ENCODE assay signal across 2 fruit fly cellular contexts in genomic region chrX:7086539-7086938, dm6.
A peak's percentile ranks its signal among the peaks of the same experiment; 100 is the strongest.
TF ChIP-seq lines count a peak whose summit lies in the region.

No protein-coding gene starts in this region.

TF ChIP-seq in whole organism, embryonic, 481 proteins besides CTCF, POLR2A, EP300 and RAD21 (continued from another document and continues in another):
- TF ChIP-seq Dad (GFP tag; optimal IDR thresholded peaks at IDR 0.05; lab: Kevin White, UChicago) (no peak), CG30020 (tag; optimal IDR thresholded peaks at IDR 0.05; lab: Kevin White, UChicago) (no peak), yki (optimal IDR thresholded peaks at IDR 0.05; lab: Kevin White, UChicago) (no peak), CG15601 (tag; optimal IDR thresholded peaks at IDR 0.05; lab: Kevin White, UChicago) (no peak), CG2129 (GFP tag; IDR thresholded peaks at IDR 0.05; lab: Robert Waterston, UW; ENCODE audit: partially characterized antibody) (no peak), kni (GFP tag; optimal IDR thresholded peaks at IDR 0.05; lab: Kevin White, UChicago) (no peak), lilli (GFP tag; optimal IDR thresholded peaks at IDR 0.05; lab: Kevin White, UChicago) (peak; percentile 48), CG12299 (tag; optimal IDR thresholded peaks at IDR 0.05; lab: Kevin White, UChicago) (no peak), CG6791 (GFP tag; IDR thresholded peaks at IDR 0.05; lab: Robert Waterston, UW; ENCODE audit: partially characterized antibody) (no peak), en (GFP tag; optimal IDR thresholded peaks at IDR 0.05; lab: Kevin White, UChicago) (peak; percentile 3), tin (GFP tag; optimal IDR thresholded peaks at IDR 0.05; lab: Kevin White, UChicago) (peak; percentile 13), Asciz (GFP tag; optimal IDR thresholded peaks at IDR 0.05; lab: Kevin White, UChicago) (no peak), Jarid2 (GFP tag; optimal IDR thresholded peaks at IDR 0.05; lab: Kevin White, UChicago) (no peak), dpn (GFP tag; optimal IDR thresholded peaks at IDR 0.05; lab: Kevin White, UChicago) (peak; percentile 28 to 40), MTF-1 (GFP tag; optimal IDR thresholded peaks at IDR 0.05; lab: Kevin White, UChicago; ENCODE audit: borderline replicate concordance) (no peak), cad (GFP tag; optimal IDR thresholded peaks at IDR 0.05; lab: Kevin White, UChicago) (no peak), CG9817 (tag; optimal IDR thresholded peaks at IDR 0.05; lab: Kevin White, UChicago) (no peak), az2 (GFP tag; optimal IDR thresholded peaks at IDR 0.05; lab: Kevin White, UChicago) (no peak), MESR4 (GFP tag; optimal IDR thresholded peaks at IDR 0.05; lab: Kevin White, UChicago) (no peak), CG1792 (GFP tag; optimal IDR thresholded peaks at IDR 0.05; lab: Kevin White, UChicago) (no peak), onecut (GFP tag; IDR thresholded peaks at IDR 0.05; lab: Robert Waterston, UW) (no peak), nerfin-2 (GFP tag; IDR thresholded peaks at IDR 0.05; lab: Robert Waterston, UW; ENCODE audit: partially characterized antibody) (no peak), psq (GFP tag; optimal IDR thresholded peaks at IDR 0.05; lab: Kevin White, UChicago) (no peak), HLH4C (GFP tag; IDR thresholded peaks at IDR 0.05; lab: Robert Waterston, UW; ENCODE audit: partially characterized antibody) (no peak), lov (optimal IDR thresholded peaks at IDR 0.05; lab: Kevin White, UChicago) (no peak), lov (GFP tag; IDR thresholded peaks at IDR 0.05; lab: Robert Waterston, UW) (no peak), tap (tag; optimal IDR thresholded peaks at IDR 0.05; lab: Kevin White, UChicago) (no peak), H15 (GFP tag; IDR thresholded peaks at IDR 0.05; lab: Robert Waterston, UW) (no peak), Ets97D (GFP tag; optimal IDR thresholded peaks at IDR 0.05; lab: Kevin White, UChicago) (no peak), Awh (GFP tag; IDR thresholded peaks at IDR 0.05; lab: Robert Waterston, UW) (no peak), Tbp (GFP tag; optimal IDR thresholded peaks at IDR 0.05; lab: Kevin White, UChicago) (no peak), CG12391 (tag; optimal IDR thresholded peaks at IDR 0.05; lab: Kevin White, UChicago) (peak; percentile 5), Scr (GFP tag; IDR thresholded peaks at IDR 0.05; lab: Robert Waterston, UW; ENCODE audit: partially characterized antibody) (no peak), CG6854 (GFP tag; optimal IDR thresholded peaks at IDR 0.05; lab: Kevin White, UChicago) (no peak), Dp (GFP tag; optimal IDR thresholded peaks at IDR 0.05; lab: Kevin White, UChicago) (no peak), peb (GFP tag; IDR thresholded peaks at IDR 0.05; lab: Robert Waterston, UW) (no peak), NC2β (GFP tag; optimal IDR thresholded peaks at IDR 0.05; lab: Kevin White, UChicago) (no peak), Xrp1 (GFP tag; IDR thresholded peaks at IDR 0.05; lab: Robert Waterston, UW) (peak; percentile 43; the same call in 1 of the 2 replicates), CG14860 (GFP tag; IDR thresholded peaks at IDR 0.05; lab: Robert Waterston, UW; ENCODE audit: partially characterized antibody) (no peak), Rfx (GFP tag; IDR thresholded peaks at IDR 0.05; lab: Robert Waterston, UW) (no peak), NFAT (GFP tag; IDR thresholded peaks at IDR 0.05; lab: Robert Waterston, UW) (no peak), ci (GFP tag; IDR thresholded peaks at IDR 0.05; lab: Robert Waterston, UW) (no peak), seq (GFP tag; IDR thresholded peaks at IDR 0.05; lab: Robert Waterston, UW) (no peak), CG7372 (GFP tag; IDR thresholded peaks at IDR 0.05; lab: Robert Waterston, UW) (0 out of 2 replicates have a peak, but pooled peaks have one; percentile 19), CG8089 (GFP tag; optimal IDR thresholded peaks at IDR 0.05; lab: Kevin White, UChicago) (no peak), Aef1 (GFP tag; IDR thresholded peaks at IDR 0.05; lab: Robert Waterston, UW) (no peak), esg (GFP tag; conservative IDR thresholded peaks at IDR 0.05; lab: Robert Waterston, UW) (no peak; the same call in 1 of the 2 replicates), chn (GFP tag; optimal IDR thresholded peaks at IDR 0.05; lab: Kevin White, UChicago) (no peak), otp (GFP tag; IDR thresholded peaks at IDR 0.05; lab: Robert Waterston, UW) (no peak), Sry-β (GFP tag; optimal IDR thresholded peaks at IDR 0.05; lab: Kevin White, UChicago) (no peak), dysf (GFP tag; IDR thresholded peaks at IDR 0.05; lab: Robert Waterston, UW) (peak; percentile 35; the same call in 1 of the 3 replicates), br (optimal IDR thresholded peaks at IDR 0.05; lab: Kevin White, UChicago) (no peak), Antp (GFP tag; optimal IDR thresholded peaks at IDR 0.05; lab: Kevin White, UChicago) (no peak), Six4 (GFP tag; optimal IDR thresholded peaks at IDR 0.05; lab: Kevin White, UChicago) (no peak), vnd (GFP tag; IDR thresholded peaks at IDR 0.05; lab: Robert Waterston, UW; ENCODE audit: partially characterized antibody) (no peak), B-H1 (GFP tag; IDR thresholded peaks at IDR 0.05; lab: Robert Waterston, UW) (peak; percentile 44; the same call in 2 of the 3 replicates), Opbp (GFP tag; IDR thresholded peaks at IDR 0.05; lab: Robert Waterston, UW; ENCODE audit: partially characterized antibody) (no peak), CG34376 (GFP tag; optimal IDR thresholded peaks at IDR 0.05; lab: Kevin White, UChicago) (no peak), CG6683 (GFP tag; optimal IDR thresholded peaks at IDR 0.05; lab: Kevin White, UChicago) (no peak), Nf-YB (GFP tag; optimal IDR thresholded peaks at IDR 0.05; lab: Kevin White, UChicago) (no peak), CG12104 (GFP tag; optimal IDR thresholded peaks at IDR 0.05; lab: Kevin White, UChicago) (no peak), CG4282 (GFP tag; optimal IDR thresholded peaks at IDR 0.05; lab: Kevin White, UChicago) (no peak), so (GFP tag; IDR thresholded peaks at IDR 0.05; lab: Robert Waterston, UW) (no peak), z (GFP tag; IDR thresholded peaks at IDR 0.05; lab: Robert Waterston, UW) (no peak), CG12155 (GFP tag; optimal IDR thresholded peaks at IDR 0.05; lab: Kevin White, UChicago) (no peak), Dbx (GFP tag; IDR thresholded peaks at IDR 0.05; lab: Robert Waterston, UW) (0 out of 3 replicates have a peak, but pooled peaks have one; percentile 34), CG14965 (GFP tag; optimal IDR thresholded peaks at IDR 0.05; lab: Kevin White, UChicago; ENCODE audit: borderline replicate concordance) (no peak)

TF ChIP-seq in whole organism, prepupa, 60 proteins besides CTCF, POLR2A, EP300 and RAD21 (continued from another document):
- TF ChIP-seq CG6792 (GFP tag; optimal IDR thresholded peaks at IDR 0.05; lab: Kevin White, UChicago) = peak; percentile 19
- TF ChIP-seq Hr39 (GFP tag; optimal IDR thresholded peaks at IDR 0.05; lab: Kevin White, UChicago) = no peak
- TF ChIP-seq Eip78C (GFP tag; lab: Kevin White, UChicago) = peak; percentile 81
- no peak for TF ChIP-seq fd59A (GFP tag; optimal IDR thresholded peaks at IDR 0.05; lab: Kevin White, UChicago)
- TF ChIP-seq Hr4 (GFP tag; optimal IDR thresholded peaks at IDR 0.05; lab: Kevin White, UChicago) = peak; percentile 32
- no peak for TF ChIP-seq dsx (GFP tag; optimal IDR thresholded peaks at IDR 0.05; lab: Kevin White, UChicago; ENCODE audit: poor library complexity, severe bottlenecking)
